Worm (Caenorhabditis elegans) whole organism, dauer: Measurements from ENCODE around the gene C44C10.12.

Experiments
- unc-62 ChIP-seq: sonication (generic microtip); optimal IDR thresholded peaks from 2 replicates; lab custom pipeline; 2017; ENCODE audit warnings: missing biosample characterization, missing genetic modification reagents, missing genetic modification characterization

The C44C10.12 gene

DNA sequence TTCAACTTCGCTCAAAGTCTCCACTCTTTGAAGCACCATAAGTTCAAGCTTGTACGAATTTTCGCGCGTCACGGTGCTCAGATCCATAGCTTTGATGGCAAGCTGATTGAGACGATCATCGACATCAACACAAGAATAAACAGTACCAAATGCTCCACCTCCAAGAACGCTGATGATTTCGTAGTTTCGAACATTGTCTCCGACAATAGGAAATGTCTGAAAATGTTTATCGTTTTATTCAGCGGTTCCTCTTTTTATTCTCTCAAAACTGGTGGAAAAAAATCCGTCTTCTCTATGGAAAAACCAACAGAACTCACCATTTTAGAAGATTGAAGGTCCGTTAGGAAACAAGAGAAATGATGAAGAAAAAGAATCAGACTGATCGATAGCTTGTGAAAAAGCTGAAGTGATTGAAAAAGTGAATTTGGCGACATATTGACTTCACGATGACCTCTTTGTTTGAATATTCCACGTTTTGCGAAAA is 8.9 kb upstream of the C44C10.12 start, which contains the start of gene C44C10.7:
Gene C44C10.7, minus strand, starts transcription at position 434 of the 484 bp plus-strand sequence.
- TF ChIP-seq unc-62, result no peak

DNA sequence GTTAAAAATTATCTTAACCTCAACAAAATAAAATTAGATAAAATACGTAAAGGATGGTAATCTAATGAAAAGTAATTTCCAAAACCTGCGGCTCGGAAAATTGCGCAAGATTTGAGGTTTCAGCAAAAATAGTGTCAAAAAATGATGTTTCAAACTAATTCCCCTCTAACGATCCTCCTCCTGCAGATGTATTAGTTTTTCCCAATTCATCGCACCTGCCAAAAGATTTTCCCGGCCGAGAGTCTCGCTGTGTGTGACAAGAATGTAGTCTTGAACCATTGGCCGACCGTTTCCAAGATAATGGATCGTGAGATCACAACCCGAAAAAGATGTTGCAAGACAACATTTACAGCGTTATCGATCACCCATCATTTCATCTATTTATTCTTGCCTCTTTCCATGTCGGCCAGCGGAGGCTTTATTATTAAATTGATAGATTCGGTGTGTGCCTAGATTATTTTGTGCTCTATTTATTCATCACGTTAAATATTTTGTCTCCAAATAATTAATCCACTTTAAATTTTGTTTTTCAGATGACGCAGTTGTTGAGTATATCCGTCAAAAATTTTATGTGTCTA is 6.7 kb upstream of the C44C10.12 start, which contains the start of the genes C44C10.10 and C44C10.5:
Gene C44C10.10, plus strand, starts transcription at position 301 of the 578 bp plus-strand sequence.
Gene C44C10.5, plus strand, starts transcription at position 528 of the 578 bp plus-strand sequence.
- TF ChIP-seq unc-62, result no peak

DNA sequence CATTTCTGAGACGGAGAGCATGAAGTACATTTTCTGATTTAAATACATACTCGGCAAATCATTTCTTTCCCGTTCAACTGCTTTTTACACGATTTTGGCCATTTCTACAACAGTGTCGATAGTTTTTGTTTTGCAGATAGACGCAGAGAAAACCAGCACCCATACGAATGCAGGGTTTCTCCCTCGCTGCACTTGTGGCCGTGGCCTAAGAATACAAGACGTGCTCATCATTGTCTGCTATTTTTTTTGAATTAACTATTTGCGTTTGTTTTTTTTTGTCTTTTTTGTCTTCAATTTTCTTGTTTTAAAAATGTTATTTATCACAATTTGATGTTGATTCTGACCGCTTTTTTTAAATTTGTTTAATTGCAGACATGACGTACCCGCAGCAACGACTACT is 3.7 kb upstream of the C44C10.12 start, which contains the start of gene smcl-1:
Gene smcl-1, plus strand, starts transcription at position 373 of the 400 bp plus-strand sequence.
- no peak for TF ChIP-seq unc-62

DNA sequence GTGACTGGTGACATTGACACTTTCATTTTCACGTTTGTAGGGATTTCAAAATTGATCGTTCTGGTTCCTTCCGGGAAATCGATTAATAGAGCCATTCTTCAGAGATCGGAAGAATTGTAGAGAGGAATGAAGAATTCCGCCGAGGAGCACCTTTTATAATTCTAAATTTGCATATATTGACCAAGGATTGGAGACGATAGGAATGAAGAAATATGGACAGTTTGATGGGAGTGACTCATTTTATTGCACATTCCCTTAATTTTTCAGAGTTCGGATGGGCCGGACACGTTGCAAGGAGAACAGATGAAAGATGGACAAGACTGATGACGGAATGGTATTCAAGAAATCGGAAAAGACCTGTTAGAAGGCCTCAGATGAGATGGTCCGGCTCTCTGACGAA is 3.5 kb downstream of the C44C10.12 start, which contains the start of gene C44C10.15:
Gene C44C10.15, minus strand, starts transcription at position 101 of the 400 bp plus-strand sequence.
- no peak for TF ChIP-seq unc-62

DNA sequence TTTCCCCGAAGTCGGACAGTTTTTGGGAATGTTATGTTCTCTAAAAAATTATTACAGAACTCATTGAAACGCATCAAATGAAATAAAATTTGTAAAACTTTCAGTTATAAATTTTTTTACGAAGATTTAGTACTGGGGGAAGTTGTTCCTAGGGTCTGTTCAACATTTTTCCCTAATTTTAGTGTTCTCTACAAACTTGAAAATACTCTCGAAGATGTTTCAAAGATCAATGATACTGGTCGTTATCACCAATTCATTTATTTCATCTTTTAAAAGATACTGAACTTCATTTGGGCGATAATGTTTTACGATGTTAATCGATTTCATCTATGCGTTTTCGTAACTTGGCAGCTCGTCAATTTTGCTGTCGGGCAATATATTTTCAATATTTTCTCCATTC is 5.4 kb downstream of the C44C10.12 start, which contains the start of gene C44C10.3:
Gene C44C10.3, plus strand, starts transcription at position 301 of the 400 bp plus-strand sequence.
- no peak for TF ChIP-seq unc-62

DNA sequence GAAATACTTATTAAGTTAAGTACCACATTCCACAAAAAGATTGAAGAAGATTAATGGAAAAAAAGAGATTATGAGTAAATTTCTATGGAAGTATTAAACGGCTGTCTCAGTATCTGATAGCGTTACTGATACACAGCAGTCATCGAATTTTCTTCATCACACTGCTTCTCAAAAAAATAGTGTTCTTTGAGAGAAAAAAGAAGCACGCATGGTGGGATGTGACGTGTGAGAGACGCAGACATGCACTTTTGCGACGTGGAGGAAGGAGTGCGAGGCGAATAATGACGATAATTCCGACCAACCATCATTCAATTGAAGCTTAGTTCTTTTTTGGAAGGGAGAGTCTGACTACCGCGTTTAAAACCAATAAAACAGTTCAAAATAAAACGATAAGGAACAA is 13.4 kb downstream of the C44C10.12 start, which contains the start of gene C44C10.11:
Gene C44C10.11, minus strand, starts transcription at position 115 of the 400 bp plus-strand sequence.
- no peak for TF ChIP-seq unc-62

DNA sequence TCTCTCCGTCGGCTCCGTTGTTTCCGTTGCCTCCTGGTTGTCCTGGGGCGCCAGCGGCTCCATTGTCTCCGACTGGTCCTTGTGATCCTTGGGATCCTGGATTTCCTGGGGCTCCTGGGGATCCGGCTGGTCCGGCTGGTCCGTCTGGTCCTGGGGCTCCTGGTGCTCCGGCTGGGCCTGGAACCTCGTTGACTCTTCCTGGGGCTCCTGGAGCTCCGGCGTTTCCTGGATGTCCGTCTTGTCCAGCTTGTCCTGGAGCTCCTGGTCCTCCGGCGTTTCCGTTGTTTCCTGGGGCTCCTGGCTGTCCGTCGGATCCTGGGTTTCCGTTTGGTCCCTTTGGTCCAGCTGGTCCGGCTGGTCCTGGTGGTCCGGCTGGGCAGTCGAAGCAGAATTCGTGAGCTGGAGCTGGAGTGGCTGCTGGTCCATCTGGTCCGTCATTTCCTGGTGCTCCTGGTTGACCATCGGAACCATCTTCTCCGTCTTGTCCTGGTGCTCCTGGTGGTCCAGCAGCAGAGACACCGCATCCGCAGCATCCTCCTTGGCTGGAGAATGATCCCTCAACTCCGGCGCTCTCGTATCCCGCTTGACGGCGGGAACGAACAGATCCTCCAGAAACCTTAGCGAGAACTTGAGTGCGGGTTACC is 14.8 kb downstream of the C44C10.12 start:
- TF ChIP-seq unc-62, result no peak

DNA sequence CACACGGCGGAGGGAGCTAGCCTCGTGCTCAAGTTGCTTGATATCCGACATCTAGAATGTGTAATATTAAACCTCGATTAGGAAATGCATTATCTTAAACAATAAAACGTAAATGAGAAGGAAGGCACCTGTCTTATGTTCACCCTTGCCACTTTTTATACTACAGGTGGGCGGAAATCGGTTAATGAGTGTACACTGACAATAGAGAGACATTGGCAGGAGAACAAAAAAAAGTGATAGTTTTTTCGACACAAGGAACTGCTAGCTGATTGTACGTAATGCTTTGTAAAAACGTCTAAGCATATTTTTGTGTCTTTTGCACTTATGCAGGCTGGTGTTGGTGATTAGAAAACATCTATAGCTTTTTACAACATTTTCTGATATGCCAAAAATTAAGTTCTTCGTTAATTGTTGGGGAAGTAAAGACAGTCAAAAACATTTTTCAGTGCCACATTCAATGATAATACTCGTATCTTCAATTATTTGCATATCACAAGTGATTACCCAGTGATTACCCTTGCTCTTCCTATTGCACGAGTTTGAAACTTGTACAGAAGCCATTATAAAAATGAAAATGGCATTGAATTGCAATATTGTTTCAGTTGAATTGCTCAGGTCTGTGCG is 15.5 kb downstream of the C44C10.12 start, which contains the start of gene col-180:
Gene col-180, minus strand, starts transcription at position 51 of the 624 bp plus-strand sequence.
- TF ChIP-seq unc-62, result no peak

DNA sequence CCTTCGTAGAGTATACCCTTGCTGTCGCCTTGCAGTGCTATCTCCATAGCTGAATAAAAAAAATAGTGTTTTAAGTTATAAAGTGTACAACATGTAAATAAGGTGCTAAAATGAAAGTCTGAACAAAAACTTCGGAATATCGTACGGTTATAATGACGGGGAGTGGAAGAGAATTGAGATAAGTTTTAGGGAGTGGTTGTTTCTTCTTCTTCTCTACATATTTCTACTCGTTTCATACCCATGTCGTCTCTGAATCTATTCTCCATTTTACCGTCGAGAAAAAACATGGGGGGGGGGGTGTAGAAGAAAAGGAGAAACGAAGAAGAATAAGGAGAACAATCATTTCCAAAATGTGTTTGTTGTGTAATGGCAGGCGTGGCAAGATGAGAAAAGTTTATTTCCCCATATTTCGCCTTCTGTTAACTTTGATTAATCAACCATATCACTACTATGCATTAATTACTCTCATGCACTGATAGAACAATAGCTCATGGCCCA is 19.7 kb downstream of the C44C10.12 start, which contains the start of gene C44C10.9:
Gene C44C10.9, minus strand, starts transcription at position 51 of the 498 bp plus-strand sequence.
- no peak for TF ChIP-seq unc-62

DNA sequence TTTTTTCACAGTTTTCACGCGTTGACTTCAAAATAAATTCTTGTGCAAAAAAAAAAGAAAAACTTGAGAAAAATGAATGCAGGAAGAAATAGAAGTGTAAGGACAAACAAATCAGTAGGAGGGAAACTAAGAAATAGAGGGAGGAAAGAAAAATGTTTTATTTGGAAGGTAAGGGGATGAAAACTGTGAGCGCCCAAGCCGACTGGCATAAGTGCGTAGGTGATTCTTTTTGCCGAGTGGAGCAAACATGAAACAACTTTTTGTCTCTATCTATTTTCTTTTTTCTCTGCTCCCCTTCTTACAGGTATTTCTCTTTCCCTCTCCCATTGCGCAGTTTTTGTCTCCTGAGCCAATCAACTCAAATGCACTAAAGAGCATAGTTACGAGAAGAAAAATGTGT is 22.0 kb downstream of the C44C10.12 start:
- TF ChIP-seq unc-62, result no peak

DNA sequence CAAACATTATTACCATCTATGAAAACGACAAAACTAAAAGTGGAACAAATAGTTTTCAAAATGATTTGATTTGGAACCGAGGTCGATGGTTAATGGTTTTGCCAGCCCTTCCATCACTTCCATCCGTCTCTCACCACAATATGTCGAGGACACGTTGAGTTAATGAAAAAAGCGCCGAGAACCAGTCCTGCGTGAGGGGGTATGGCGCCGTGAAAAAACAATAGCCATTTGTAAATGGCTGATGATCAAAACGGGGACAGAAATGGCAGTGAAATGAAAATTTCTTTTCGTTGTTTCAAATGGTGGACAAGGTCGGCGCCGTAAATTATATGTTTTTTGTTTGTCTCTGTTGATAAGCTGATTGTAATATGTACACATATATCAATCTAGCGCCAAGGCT is 23.3 kb downstream of the C44C10.12 start:
- no peak for TF ChIP-seq unc-62

DNA sequence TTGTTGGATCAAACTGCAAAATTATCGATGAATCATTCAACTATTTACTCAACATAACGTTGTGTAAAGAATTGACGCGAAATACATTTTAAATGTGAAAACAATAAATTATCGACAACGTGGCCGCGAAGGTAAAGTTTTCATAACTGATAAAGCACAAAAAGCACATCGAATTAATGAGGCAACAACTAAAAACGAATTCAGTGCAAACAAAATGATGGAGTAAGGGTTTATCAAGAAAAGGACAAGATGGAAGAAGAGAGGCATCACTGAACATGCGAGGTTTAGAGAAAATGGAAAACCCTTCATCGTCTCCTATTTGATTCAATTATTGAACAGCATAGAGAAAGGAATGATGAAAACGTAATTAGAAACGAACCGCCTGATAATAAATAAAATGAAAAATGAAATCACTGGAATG is 27.0 kb downstream of the C44C10.12 start, which contains the start of gene D1053.4:
Gene D1053.4, minus strand, starts transcription at position 20 of the 421 bp plus-strand sequence.
- no peak for TF ChIP-seq unc-62

DNA sequence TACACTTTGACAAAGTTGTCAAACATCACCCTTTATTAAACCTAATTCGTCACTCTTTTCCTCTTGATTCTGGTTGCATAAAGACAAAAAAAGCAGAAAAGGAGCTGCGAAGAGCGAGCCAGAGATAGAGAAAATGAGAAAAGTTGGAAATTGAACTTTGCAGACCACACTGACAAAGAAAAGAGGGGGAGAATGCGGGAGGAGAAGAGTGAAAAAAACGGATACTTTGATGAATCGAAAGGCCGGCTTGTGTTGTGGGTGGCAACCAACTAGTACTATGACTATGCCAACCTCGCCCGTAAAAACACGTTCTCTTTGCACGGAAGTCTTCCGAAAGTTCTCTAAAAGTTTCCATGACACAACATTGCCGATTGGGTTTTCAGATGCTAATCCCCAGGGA is 28.9 kb downstream of the C44C10.12 start:
- no peak for TF ChIP-seq unc-62

DNA sequence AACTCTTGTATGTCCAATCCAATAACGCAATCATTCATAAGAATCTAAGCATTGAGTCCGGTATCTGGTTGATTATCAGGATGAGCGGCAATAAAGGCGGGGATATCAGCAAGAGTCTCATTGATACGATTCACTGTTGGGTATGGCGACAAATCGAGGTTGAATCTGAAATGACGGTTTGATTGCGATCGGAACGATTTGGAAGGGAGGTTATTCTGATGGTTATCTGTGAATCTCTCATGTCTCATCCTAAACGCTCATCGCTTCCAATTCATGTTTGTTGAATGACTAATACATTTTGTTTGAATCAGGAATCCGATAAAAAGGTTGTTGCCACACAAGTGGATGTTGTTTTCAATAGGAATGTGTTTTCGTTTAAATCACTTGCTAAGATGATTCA is 29.7 kb downstream of the C44C10.12 start:
- TF ChIP-seq unc-62, result no peak

DNA sequence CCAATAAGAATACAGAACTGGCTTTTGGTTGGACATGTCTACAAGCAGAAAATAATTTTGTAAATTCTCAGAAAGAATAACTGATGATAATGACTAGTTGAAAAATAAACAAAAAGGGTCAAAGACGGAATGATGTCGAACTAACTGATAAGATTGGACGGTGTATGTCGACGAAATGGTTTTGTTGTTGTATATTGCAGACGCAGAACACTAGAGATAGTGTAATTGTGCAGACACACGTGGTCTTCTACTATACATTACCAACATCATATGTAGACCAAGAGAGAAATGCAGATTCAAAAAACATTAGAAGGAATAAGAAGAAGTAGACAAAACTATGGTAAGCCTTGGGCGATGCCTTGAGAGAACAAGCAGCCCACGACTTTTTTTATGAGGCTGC is 31.0 kb downstream of the C44C10.12 start, which contains the start of the genes gst-42 and D1053.2:
Gene gst-42, minus strand, starts transcription at position 176 of the 400 bp plus-strand sequence.
Gene D1053.2, plus strand, starts transcription at position 391 of the 400 bp plus-strand sequence.
- no peak for TF ChIP-seq unc-62

DNA sequence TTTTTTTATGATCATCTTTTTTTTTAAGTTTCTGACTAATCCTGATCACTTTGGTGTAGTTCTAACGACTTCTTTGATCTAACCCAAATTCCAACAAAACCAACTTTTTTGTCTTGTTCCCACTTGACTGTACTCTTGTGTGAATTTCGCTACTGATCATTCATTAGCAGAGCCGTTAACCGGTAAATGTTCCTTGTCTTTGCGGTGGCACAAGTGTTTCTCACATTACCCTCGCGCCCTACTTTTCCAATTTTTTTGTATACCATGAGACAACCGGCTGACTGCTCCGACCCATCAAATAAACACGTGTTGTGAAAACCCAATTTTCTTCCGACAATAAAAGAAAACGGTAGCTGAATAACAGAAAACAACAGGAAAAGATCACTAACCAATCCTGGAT is 36.0 kb downstream of the C44C10.12 start:
- no peak for TF ChIP-seq unc-62
